Fruit fly (Drosophila melanogaster): ENCODE measurements around the gene snk.

Gene snk

dm6 chr3R:13038075-13038474 is 4.5 kb downstream of the snk start, which contains the start of gene CG11668:
Gene CG11668, plus strand, starts transcription at chr3R:13038375.
- TF ChIP-seq OdsH (GFP tag; optimal IDR thresholded peaks at IDR 0.05) (no peak), dac (GFP tag; optimal IDR thresholded peaks at IDR 0.05) (no peak), CG10631 (GFP tag; optimal IDR thresholded peaks at IDR 0.05) (no peak), fd59A (GFP tag; optimal IDR thresholded peaks at IDR 0.05) (no peak), CG11762 (GFP tag; optimal IDR thresholded peaks at IDR 0.05; ENCODE audit: insufficient read depth) (no peak), CG32006 (GFP tag; optimal IDR thresholded peaks at IDR 0.05) (no peak), CG3032 (tag; optimal IDR thresholded peaks at IDR 0.05) (no peak), Sox102F (GFP tag; optimal IDR thresholded peaks at IDR 0.05) (no peak), Sox15 (GFP tag; optimal IDR thresholded peaks at IDR 0.05) (no peak), vri (GFP tag; optimal IDR thresholded peaks at IDR 0.05) (no peak), Ets21C (GFP tag; optimal IDR thresholded peaks at IDR 0.05) (no peak), cyc (GFP tag; optimal IDR thresholded peaks at IDR 0.05) (no peak), Lpt (GFP tag; optimal IDR thresholded peaks at IDR 0.05) (no peak), salr (GFP tag; optimal IDR thresholded peaks at IDR 0.05) (no peak), Smox (GFP tag; optimal IDR thresholded peaks at IDR 0.05) (no peak), esn (GFP tag; optimal IDR thresholded peaks at IDR 0.05) (no peak)

- no peak for TF ChIP-seq acj6 (GFP tag; optimal IDR thresholded peaks at IDR 0.05)
- no peak for TF ChIP-seq Eip93F (GFP tag; optimal IDR thresholded peaks at IDR 0.05)
These were observed 6.5 kb downstream of the snk start for dm6 chr3R:13036064-13036463.

- TF ChIP-seq CG3919 (GFP tag; optimal IDR thresholded peaks at IDR 0.05) (no peak), svp (GFP tag) (no peak), CG6808 (GFP tag; optimal IDR thresholded peaks at IDR 0.05) (no peak), CG11902 (GFP tag; optimal IDR thresholded peaks at IDR 0.05) (no peak), Ets96B (tag; optimal IDR thresholded peaks at IDR 0.05) (no peak), CG11762 (GFP tag; optimal IDR thresholded peaks at IDR 0.05; ENCODE audit: insufficient read depth) (no peak), Sox14 (GFP tag; optimal IDR thresholded peaks at IDR 0.05) (no peak), CG6163 (GFP tag; IDR thresholded peaks at IDR 0.05) (no peak)
These were observed 8.9 kb downstream of the snk start for dm6 chr3R:13033670-13034069.

- TF ChIP-seq Lpt (GFP tag; optimal IDR thresholded peaks at IDR 0.05): peak; percentile 3
- peak; percentile 99 for TF ChIP-seq svp (GFP tag)
- TF ChIP-seq Hr38 (GFP tag; optimal IDR thresholded peaks at IDR 0.05): no peak
- TF ChIP-seq Blimp-1 (GFP tag; optimal IDR thresholded peaks at IDR 0.05): no peak
- TF ChIP-seq CG6792 (GFP tag; optimal IDR thresholded peaks at IDR 0.05): no peak
- TF ChIP-seq achi (GFP tag; optimal IDR thresholded peaks at IDR 0.05): no peak
- TF ChIP-seq CG6854 (GFP tag; optimal IDR thresholded peaks at IDR 0.05): no peak
- no peak for TF ChIP-seq dac (GFP tag; optimal IDR thresholded peaks at IDR 0.05)
- no peak for TF ChIP-seq Sox15 (GFP tag; optimal IDR thresholded peaks at IDR 0.05)
- no peak for TF ChIP-seq CG31627 (GFP tag; optimal IDR thresholded peaks at IDR 0.05)
- TF ChIP-seq fkh (GFP tag; optimal IDR thresholded peaks at IDR 0.05): peak; percentile 99
- TF ChIP-seq vri (GFP tag; optimal IDR thresholded peaks at IDR 0.05): no peak
These were observed 9.6 kb downstream of the snk start for dm6 chr3R:13032975-13033445.

dm6 chr3R:13032323-13032722 is 10.2 kb downstream of the snk start, which contains the start of gene ry:
Gene ry, plus strand, starts transcription at chr3R:13032528.
- TF ChIP-seq dac (GFP tag; optimal IDR thresholded peaks at IDR 0.05) (no peak), Eip78C (GFP tag) (peak; percentile 22), vri (GFP tag; optimal IDR thresholded peaks at IDR 0.05) (peak; percentile 56), CG3919 (GFP tag; optimal IDR thresholded peaks at IDR 0.05) (no peak), Ets96B (tag; optimal IDR thresholded peaks at IDR 0.05) (no peak)
